Worm (Caenorhabditis elegans) whole organism, mixed stage, embryonic: ENCODE data around the gene C52A11.3.
A peak's percentile ranks its signal among the peaks of the same experiment; 100 is the strongest.

Experiments used
- M03D4.4 ChIP-seq: sonication (generic microtip); optimal IDR thresholded peaks from 2 replicates; lab custom pipeline; 2017; ENCODE audit warnings: mild to moderate bottlenecking, missing genetic modification characterization, missing compliant biosample characterization
- blmp-1 ChIP-seq: fragments of 150-350 bp; optimal IDR thresholded peaks from 2 replicates; lab custom pipeline; 2014; ENCODE audit warnings: missing biosample characterization, missing genetic modification characterization
- ceh-39 ChIP-seq: fragments of 150-350 bp; optimal IDR thresholded peaks from 2 replicates; lab custom pipeline; 2014; ENCODE audit warnings: missing biosample characterization, missing genetic modification characterization
- ceh-83 ChIP-seq: fragments of 200-800 bp; sonication (Bioruptor generic); optimal IDR thresholded peaks from 2 replicates; lab custom pipeline; 2018; ENCODE audit warnings: mild to moderate bottlenecking, missing genetic modification characterization, missing compliant biosample characterization
- ces-1 ChIP-seq: fragments of 150-350 bp; optimal IDR thresholded peaks from 2 replicates; lab custom pipeline; 2014; ENCODE audit warnings: missing biosample characterization, missing genetic modification reagents, missing genetic modification characterization
- cnd-1 ChIP-seq: fragments of 200-800 bp; sonication (Bioruptor generic); optimal IDR thresholded peaks from 2 replicates; lab custom pipeline; 2018; ENCODE audit warnings: mild to moderate bottlenecking, missing genetic modification characterization, missing compliant biosample characterization
- drap-1 ChIP-seq: fragments of 200-800 bp; sonication (Bioruptor generic); optimal IDR thresholded peaks from 3 replicates; lab custom pipeline; 2018; ENCODE audit warnings: mild to moderate bottlenecking, missing genetic modification characterization, missing compliant biosample characterization
- elt-3 ChIP-seq: fragments of 150-350 bp; optimal IDR thresholded peaks from 2 replicates; lab custom pipeline; 2014; ENCODE audit warnings: missing biosample characterization, missing genetic modification characterization
- flh-1 ChIP-seq: fragments of 200-800 bp; sonication (Bioruptor generic); optimal IDR thresholded peaks from 2 replicates; lab custom pipeline; 2018; ENCODE audit warnings: mild to moderate bottlenecking, missing genetic modification characterization, moderate library complexity, missing compliant biosample characterization
- ham-2 ChIP-seq: fragments of 200-800 bp; sonication (Bioruptor generic); optimal IDR thresholded peaks from 2 replicates; lab custom pipeline; 2018; ENCODE audit warnings: mild to moderate bottlenecking, missing genetic modification characterization, missing compliant biosample characterization
- hlh-1 ChIP-seq: fragments of 150-350 bp; optimal IDR thresholded peaks from 2 replicates; lab custom pipeline; 2014; ENCODE audit warnings: missing biosample characterization, missing genetic modification reagents, missing genetic modification characterization
- lin-13 ChIP-seq: fragments of 150-350 bp; optimal IDR thresholded peaks from 2 replicates; lab custom pipeline; 2014; ENCODE audit warnings: missing biosample characterization, missing genetic modification characterization
- lin-32 ChIP-seq: fragments of 200-800 bp; sonication (Bioruptor generic); optimal IDR thresholded peaks from 2 replicates; lab custom pipeline; 2018; ENCODE audit warnings: mild to moderate bottlenecking, missing genetic modification characterization, missing compliant biosample characterization
- mab-5 ChIP-seq: fragments of 150-350 bp; optimal IDR thresholded peaks from 2 replicates; lab custom pipeline; 2014; ENCODE audit warnings: missing biosample characterization, missing genetic modification characterization
- mep-1 ChIP-seq: fragments of 150-350 bp; optimal IDR thresholded peaks from 2 replicates; lab custom pipeline; 2017; ENCODE audit warnings: missing biosample characterization, missing genetic modification reagents, missing genetic modification characterization, inconsistent platforms
- mls-2 ChIP-seq: sonication (generic microtip); optimal IDR thresholded peaks from 2 replicates; lab custom pipeline; 2016; ENCODE audit warnings: mild to moderate bottlenecking, missing genetic modification characterization, moderate library complexity, missing compliant biosample characterization
- nhr-12 ChIP-seq: fragments of 150-350 bp; optimal IDR thresholded peaks from 2 replicates; lab custom pipeline; 2014; ENCODE audit warnings: missing biosample characterization, missing genetic modification characterization
- nhr-2 ChIP-seq: fragments of 150-350 bp; optimal IDR thresholded peaks from 2 replicates; lab custom pipeline; 2014; ENCODE audit warnings: missing biosample characterization, missing genetic modification characterization
- nhr-237 ChIP-seq: fragments of 150-350 bp; optimal IDR thresholded peaks from 2 replicates; lab custom pipeline; 2014; ENCODE audit warnings: missing biosample characterization, missing genetic modification characterization
- nhr-28 ChIP-seq: fragments of 150-350 bp; optimal IDR thresholded peaks from 2 replicates; lab custom pipeline; 2014; ENCODE audit warnings: missing biosample characterization, missing genetic modification characterization
- pha-4 ChIP-seq: fragments of 150-350 bp; optimal IDR thresholded peaks from 2 replicates; lab custom pipeline; 2018; ENCODE audit warnings: missing biosample characterization, missing genetic modification reagents, missing genetic modification characterization
- sem-2 ChIP-seq: fragments of 200-800 bp; sonication (Bioruptor generic); optimal IDR thresholded peaks from 2 replicates; lab custom pipeline; 2018; ENCODE audit warnings: mild to moderate bottlenecking, missing genetic modification characterization, missing compliant biosample characterization
- snpc-4 ChIP-seq: fragments of 150-350 bp; optimal IDR thresholded peaks from 2 replicates; lab custom pipeline; 2014; ENCODE audit warnings: missing biosample characterization, missing genetic modification characterization
- sptf-1 ChIP-seq: sonication (generic microtip); optimal IDR thresholded peaks from 2 replicates; lab custom pipeline; 2017; ENCODE audit warnings: mild to moderate bottlenecking, missing genetic modification characterization, moderate library complexity, missing compliant biosample characterization
- tbx-8 ChIP-seq: fragments of 200-800 bp; sonication (Bioruptor generic); optimal IDR thresholded peaks from 2 replicates; lab custom pipeline; 2018; ENCODE audit warnings: mild to moderate bottlenecking, missing genetic modification characterization, moderate library complexity, missing compliant biosample characterization
- unc-120 ChIP-seq: sonication (generic microtip); optimal IDR thresholded peaks from 2 replicates; lab custom pipeline; 2017; ENCODE audit warnings: missing genetic modification characterization, missing compliant biosample characterization; ENCODE audit not compliant: poor library complexity, severe bottlenecking
- unc-39 ChIP-seq: fragments of 150-350 bp; optimal IDR thresholded peaks from 2 replicates; lab custom pipeline; 2014; ENCODE audit warnings: missing biosample characterization, missing genetic modification characterization
- unc-62 ChIP-seq: fragments of 150-350 bp; optimal IDR thresholded peaks from 2 replicates; lab custom pipeline; 2014; ENCODE audit warnings: missing biosample characterization, missing genetic modification reagents, missing genetic modification characterization
- zip-8 ChIP-seq: fragments of 150-350 bp; optimal IDR thresholded peaks from 2 replicates; lab custom pipeline; 2014; ENCODE audit warnings: missing biosample characterization, missing genetic modification characterization
- ztf-11 ChIP-seq: fragments of 150-350 bp; optimal IDR thresholded peaks from 2 replicates; lab custom pipeline; 2014; ENCODE audit warnings: missing biosample characterization, missing genetic modification characterization

The C52A11.3 gene

DNA sequence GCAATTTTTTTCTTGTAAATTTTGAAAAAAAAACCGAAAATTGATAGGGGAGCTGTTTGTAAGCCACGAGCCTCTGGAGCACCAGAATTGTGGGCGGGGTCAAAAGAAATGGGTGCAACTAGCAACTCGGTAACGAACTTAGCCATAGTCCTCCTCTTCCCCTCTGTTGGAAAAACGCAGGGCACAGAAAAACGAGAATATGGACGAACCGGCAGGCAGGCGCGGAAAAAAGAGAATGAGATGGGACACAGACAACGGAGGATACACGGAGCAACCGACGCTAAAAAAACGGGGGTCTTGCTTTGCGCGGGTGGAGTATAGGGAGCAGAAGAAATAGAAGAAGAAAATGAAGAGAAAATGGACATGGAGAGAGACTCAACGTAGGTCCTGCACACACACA is 24.5 kb downstream of the C52A11.3 start:
- TF ChIP-seq ces-1 = peak; percentile 75
- peak; percentile 1 for TF ChIP-seq tbx-8
- no peak for TF ChIP-seq mls-2
- TF ChIP-seq, all 35 proteins: peak for 2

ce11 chrII:10765238-10765637 is 28.1 kb downstream of the C52A11.3 start:
- TF ChIP-seq blmp-1 (tag; lab: Kevin White, UChicago) = no peak
- TF ChIP-seq flh-1 (GFP tag; lab: Kevin White, UChicago) = no peak
- no peak for TF ChIP-seq nhr-12 (tag; lab: Kevin White, UChicago)
- TF ChIP-seq elt-3 = no peak
- no peak for TF ChIP-seq cnd-1 (tag; lab: Kevin White, UChicago)
- no peak for TF ChIP-seq M03D4.4 (tag; lab: Kevin White, UChicago)

DNA sequence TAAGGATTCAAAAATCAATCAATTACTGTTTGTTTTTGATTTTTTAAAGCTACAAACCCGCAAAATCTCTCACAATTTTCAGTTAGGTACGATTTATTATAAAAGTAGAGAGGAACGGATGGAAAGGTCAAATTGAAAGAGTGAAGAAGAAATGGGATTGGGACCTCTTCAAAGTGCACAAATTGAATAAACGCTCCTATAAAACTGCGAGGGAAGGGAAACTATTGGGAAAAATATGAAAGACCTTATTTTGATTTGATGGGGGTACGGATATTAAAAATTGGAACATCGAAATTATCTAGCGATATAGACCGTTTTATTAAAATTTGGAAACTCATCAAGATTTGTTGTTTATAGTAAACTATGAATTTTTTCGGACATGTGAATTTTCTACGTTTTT is 29.6 kb downstream of the C52A11.3 start:
- TF ChIP-seq ces-1 (peak; percentile 79), nhr-237 (tag; lab: Kevin White, UChicago) (no peak)

DNA sequence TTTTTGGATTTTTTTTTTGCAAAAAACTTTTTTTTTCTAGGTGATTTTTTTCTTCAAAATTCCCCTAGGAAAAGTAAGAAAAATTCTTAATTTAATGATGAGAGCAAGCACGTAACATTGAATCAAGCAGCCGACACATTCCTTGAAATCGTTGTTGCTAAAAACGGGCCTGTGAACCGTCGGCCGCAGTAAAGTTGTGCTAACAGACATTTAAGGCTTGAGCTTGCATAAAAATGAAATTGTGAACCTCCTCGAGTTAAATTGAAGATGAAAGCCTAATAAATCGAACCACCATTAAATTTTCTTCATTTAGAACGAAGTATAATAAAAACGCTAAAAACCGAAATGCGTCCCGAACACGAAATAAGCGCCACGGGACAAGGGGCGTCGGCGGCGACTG is 30.8 kb downstream of the C52A11.3 start:
- TF ChIP-seq nhr-237 (tag; lab: Kevin White, UChicago) (no peak), mep-1 (no peak), tbx-8 (no peak), mab-5 (tag; lab: Kevin White, UChicago) (no peak), ceh-83 (GFP tag; lab: Kevin White, UChicago) (no peak), drap-1 (GFP tag; lab: Kevin White, UChicago) (no peak), hlh-1 (no peak), nhr-2 (tag; lab: Kevin White, UChicago) (no peak), sptf-1 (tag; lab: Kevin White, UChicago) (no peak), cnd-1 (tag; lab: Kevin White, UChicago) (no peak), unc-62 (no peak), unc-39 (tag; lab: Kevin White, UChicago) (no peak), ztf-11 (tag; lab: Kevin White, UChicago) (no peak), unc-120 (tag; lab: Kevin White, UChicago) (no peak), lin-13 (no peak), zip-8 (no peak), ceh-39 (tag; lab: Kevin White, UChicago) (no peak), flh-1 (GFP tag; lab: Kevin White, UChicago) (no peak), sem-2 (no peak), lin-32 (no peak)
- TF ChIP-seq, all 35 proteins: peak for 0

- TF ChIP-seq nhr-2 (tag; lab: Kevin White, UChicago) (no peak), ces-1 (peak; percentile 88)
Observed at ce11 chrII:10769291-10769690, 32.1 kb downstream of the C52A11.3 start.

DNA sequence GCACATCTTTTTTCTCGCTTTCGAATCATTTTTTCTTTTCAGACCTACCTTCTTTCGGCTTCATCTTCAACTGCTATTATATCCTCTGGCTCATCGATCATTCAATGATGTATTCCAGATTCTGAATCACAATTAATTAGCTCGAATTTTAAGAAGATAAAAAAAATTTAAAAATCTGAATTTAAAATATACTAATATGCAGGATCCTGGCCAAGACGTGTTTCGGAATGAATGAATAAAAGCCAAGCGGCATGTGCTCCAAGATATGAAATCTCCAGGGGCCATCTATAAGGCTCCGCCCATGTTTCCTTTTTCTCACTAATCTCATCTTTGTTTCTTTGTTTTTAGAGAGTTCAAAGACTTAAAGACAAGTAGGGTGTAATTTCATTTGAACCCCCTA is 40.9 kb downstream of the C52A11.3 start, which contains the start of gene mpz-1:
Gene mpz-1 (minus strand): TSS at position 101 of the 400 bp plus-strand sequence.
- TF ChIP-seq unc-39 (tag; lab: Kevin White, UChicago) = no peak
- no peak for TF ChIP-seq zip-8

DNA sequence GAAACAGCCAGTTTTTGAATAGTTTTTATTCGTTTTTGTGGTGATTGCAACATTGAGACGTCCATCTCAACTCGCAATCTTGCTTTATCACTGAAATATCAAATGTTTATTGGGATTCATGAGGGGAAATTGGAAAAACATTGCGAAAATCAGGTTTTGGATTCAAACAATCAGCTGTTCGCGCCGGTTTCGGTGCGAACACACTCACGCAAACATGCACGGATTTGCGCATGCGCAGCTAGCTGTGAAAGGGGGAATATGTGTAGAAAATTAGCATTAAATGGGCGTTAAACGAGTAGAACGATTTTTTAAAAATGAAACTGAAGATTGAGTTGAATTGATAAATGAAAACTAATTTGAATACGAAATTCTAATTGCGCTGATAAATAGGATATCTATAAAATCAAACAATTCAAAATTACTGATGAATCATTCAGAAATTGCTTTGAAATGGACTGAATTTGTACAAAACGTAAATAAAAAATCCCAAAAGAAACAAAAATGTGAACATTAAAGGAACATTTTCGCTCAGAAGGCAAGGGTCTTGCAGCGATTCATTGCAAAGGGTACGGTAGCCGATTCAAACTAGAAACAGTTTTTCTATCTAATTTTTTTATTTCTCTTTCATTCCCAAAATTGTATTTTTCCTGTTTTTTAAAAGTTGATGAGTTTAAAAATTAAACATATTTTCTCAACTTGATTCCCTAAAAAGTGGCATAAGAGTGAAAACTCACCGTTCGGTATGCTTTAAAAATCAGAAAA is 46.2 kb downstream of the C52A11.3 start, which contains the start of gene ect-2:
Gene ect-2 (minus strand): TSS at position 762 of the 762 bp plus-strand sequence.
- TF ChIP-seq ces-1 = no peak
- no peak for TF ChIP-seq ceh-39 (tag; lab: Kevin White, UChicago)
- TF ChIP-seq ham-2 = peak; percentile 50

DNA sequence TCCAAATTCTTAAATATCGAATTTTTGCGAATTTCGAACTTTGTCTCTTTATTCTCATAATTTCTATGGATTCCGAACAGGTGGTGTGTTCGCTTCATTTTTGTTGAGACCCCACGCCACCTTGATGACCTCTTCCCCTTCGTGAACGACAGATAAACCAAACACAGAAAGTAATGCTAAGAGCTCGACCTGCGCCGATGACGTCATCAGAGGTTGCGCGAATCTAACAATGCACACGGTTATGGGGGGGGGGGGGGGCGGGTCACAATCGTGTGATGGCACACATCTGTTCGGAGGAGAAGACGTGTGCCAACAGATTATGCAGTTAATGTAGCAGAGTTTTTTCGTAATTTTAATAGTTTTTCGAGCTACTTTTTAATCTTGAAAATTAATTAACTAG is 47.1 kb downstream of the C52A11.3 start:
- TF ChIP-seq zip-8 (peak; percentile 39), nhr-28 (tag; lab: Kevin White, UChicago) (no peak), M03D4.4 (tag; lab: Kevin White, UChicago) (no peak), unc-120 (tag; lab: Kevin White, UChicago) (no peak), lin-32 (no peak), cnd-1 (tag; lab: Kevin White, UChicago) (peak; percentile 70), tbx-8 (no peak), ham-2 (no peak), snpc-4 (no peak), nhr-2 (tag; lab: Kevin White, UChicago) (peak; percentile 70), mab-5 (tag; lab: Kevin White, UChicago) (no peak), pha-4 (no peak)
- TF ChIP-seq, all 35 proteins: peak for 3
